Fruit fly (Drosophila melanogaster) whole organism, embryonic: ENCODE data around the gene CG10809.

ENCODE experiments used
- B-H1 ChIP-seq: fragments of 200-800 bp; sonication (Bioruptor generic); IDR thresholded peaks from 3 replicates; pipeline ENCODE4 v1.3.6; 2022; ENCODE audit warnings: missing biosample characterization, missing genetic modification characterization
- C15 ChIP-seq: fragments of 200-800 bp; sonication (Bioruptor generic); IDR thresholded peaks from 3 replicates; pipeline ENCODE4 v1.3.6; 2022; ENCODE audit warnings: missing biosample characterization, missing genetic modification characterization
- CG10565 ChIP-seq: fragments of 200-800 bp; sonication (Bioruptor generic); optimal IDR thresholded peaks from 3 replicates; lab custom pipeline; 2016; ENCODE audit warnings: missing biosample characterization, mild to moderate bottlenecking, missing genetic modification characterization
- CG11247 ChIP-seq: fragments of 200-800 bp; sonication (Bioruptor generic); IDR thresholded peaks from 2 replicates; pipeline ENCODE4 v1.3.6; 2022; ENCODE audit warnings: missing biosample characterization, missing genetic modification characterization
- CG11456 ChIP-seq: fragments of 200-800 bp; sonication (Bioruptor generic); IDR thresholded peaks from 3 replicates; pipeline ENCODE4 v1.3.6; 2022; ENCODE audit warnings: missing biosample characterization, missing genetic modification characterization
- CG11695 ChIP-seq: fragments of 200-800 bp; sonication (Bioruptor generic); IDR thresholded peaks from 3 replicates; pipeline ENCODE4 v1.3.6; 2022; ENCODE audit warnings: missing biosample characterization, missing genetic modification characterization
- CG12219 ChIP-seq: fragments of 200-800 bp; sonication (Bioruptor generic); optimal IDR thresholded peaks from 3 replicates; lab custom pipeline; 2018; ENCODE audit warnings: missing biosample characterization, mild to moderate bottlenecking, missing genetic modification characterization
- CG13624 ChIP-seq: fragments of 200-800 bp; sonication (Bioruptor generic); optimal IDR thresholded peaks from 2 replicates; lab custom pipeline; 2016; ENCODE audit warnings: missing biosample characterization, missing genetic modification characterization
- CG14860 ChIP-seq: fragments of 200-800 bp; sonication (Bioruptor generic); IDR thresholded peaks from 3 replicates; pipeline ENCODE4 v1.3.6; 2022; ENCODE audit warnings: missing biosample characterization, missing genetic modification characterization; ENCODE audit not compliant: partially characterized antibody
- CG17359 ChIP-seq: fragments of 200-800 bp; sonication (Bioruptor generic); optimal IDR thresholded peaks from 3 replicates; lab custom pipeline; 2018; ENCODE audit warnings: missing biosample characterization, mild to moderate bottlenecking, missing genetic modification characterization, moderate library complexity
- CG18011 ChIP-seq: fragments of 200-800 bp; sonication (Bioruptor generic); optimal IDR thresholded peaks from 2 replicates; lab custom pipeline; 2017; ENCODE audit warnings: missing biosample characterization, missing genetic modification characterization, mild to moderate bottlenecking, moderate library complexity, missing genotype
- CG18764 ChIP-seq: fragments of 200-800 bp; sonication (Bioruptor generic); optimal IDR thresholded peaks from 3 replicates; lab custom pipeline; 2016; ENCODE audit warnings: missing biosample characterization, missing genetic modification characterization
- CG30403 ChIP-seq: fragments of 200-800 bp; sonication (Bioruptor generic); optimal IDR thresholded peaks from 3 replicates; lab custom pipeline; 2016; ENCODE audit warnings: missing biosample characterization, missing genetic modification characterization
- CG33213 ChIP-seq: fragments of 200-800 bp; sonication (Bioruptor generic); optimal IDR thresholded peaks from 3 replicates; lab custom pipeline; 2016; ENCODE audit warnings: missing biosample characterization, missing genetic modification characterization
- CG6791 ChIP-seq: fragments of 200-800 bp; sonication (Bioruptor generic); IDR thresholded peaks from 3 replicates; pipeline ENCODE4 v1.3.6; 2022; ENCODE audit warnings: missing biosample characterization, missing genetic modification characterization; ENCODE audit not compliant: partially characterized antibody
- CG7556 ChIP-seq: fragments of 200-800 bp; sonication (Bioruptor generic); optimal IDR thresholded peaks from 2 replicates; lab custom pipeline; 2017; ENCODE audit warnings: missing biosample characterization, mild to moderate bottlenecking, missing genetic modification characterization
- CG8944 ChIP-seq: fragments of 200-800 bp; sonication (Bioruptor generic); optimal IDR thresholded peaks from 3 replicates; lab custom pipeline; 2016; ENCODE audit warnings: missing biosample characterization, missing genetic modification characterization
- CG9932 ChIP-seq: fragments of 200-800 bp; sonication (Bioruptor generic); IDR thresholded peaks from 2 replicates; pipeline ENCODE4 v1.3.6; 2022; ENCODE audit warnings: missing biosample characterization, missing genetic modification characterization
- Elba2 ChIP-seq: fragments of 200-800 bp; sonication (Bioruptor generic); optimal IDR thresholded peaks from 3 replicates; lab custom pipeline; 2016; ENCODE audit warnings: missing biosample characterization, missing genetic modification characterization
- Ets97D ChIP-seq: fragments of 200-800 bp; sonication (Bioruptor generic); optimal IDR thresholded peaks from 3 replicates; lab custom pipeline; 2016; ENCODE audit warnings: missing biosample characterization, missing genetic modification characterization
- Lhr ChIP-seq: fragments of 200-800 bp; sonication (Bioruptor generic); optimal IDR thresholded peaks from 3 replicates; lab custom pipeline; 2017; ENCODE audit warnings: mild to moderate bottlenecking, missing biosample characterization, missing genetic modification reagents, missing genetic modification characterization
- Mrtf ChIP-seq: fragments of 200-800 bp; sonication (Bioruptor generic); IDR thresholded peaks from 3 replicates; pipeline ENCODE4 v1.3.6; 2022; ENCODE audit warnings: missing biosample characterization, missing genetic modification characterization
- NC2β ChIP-seq: fragments of 200-800 bp; sonication (Bioruptor generic); optimal IDR thresholded peaks from 2 replicates; lab custom pipeline; 2016; ENCODE audit warnings: missing biosample characterization, missing genetic modification characterization
- Oli ChIP-seq: fragments of 200-800 bp; sonication (Bioruptor generic); optimal IDR thresholded peaks from 2 replicates; lab custom pipeline; 2018; ENCODE audit warnings: missing biosample characterization, mild to moderate bottlenecking, missing genetic modification characterization, moderate library complexity
- Optix ChIP-seq: fragments of 200-800 bp; sonication (Bioruptor generic); IDR thresholded peaks from 3 replicates; pipeline ENCODE4 v1.3.6; 2022; ENCODE audit warnings: missing biosample characterization, missing genetic modification characterization
- Rfx ChIP-seq: fragments of 200-800 bp; sonication (Bioruptor generic); IDR thresholded peaks from 2 replicates; pipeline ENCODE4 v1.3.6; 2022; ENCODE audit warnings: missing biosample characterization, missing genetic modification characterization
- Sox102F ChIP-seq: fragments of 200-800 bp; sonication (Bioruptor generic); optimal IDR thresholded peaks from 2 replicates; lab custom pipeline; 2018; ENCODE audit warnings: missing biosample characterization, mild to moderate bottlenecking, missing genetic modification characterization, moderate library complexity
- Sry-β ChIP-seq: fragments of 200-800 bp; sonication (Bioruptor generic); optimal IDR thresholded peaks from 2 replicates; lab custom pipeline; 2018; ENCODE audit warnings: missing biosample characterization, mild to moderate bottlenecking, missing genetic modification characterization, moderate library complexity
- Trl ChIP-seq, 3 experiments: fragments of >200 bp in 2 of 3; fragments of 200-800 bp in 1 of 3; sonication (Bioruptor generic) in 1 of 3; optimal IDR thresholded peaks; 2 replicates in 1 of 3; 3 replicates in 2 of 3; lab custom pipeline; 2016 to 2017; ENCODE audit warnings: missing biosample characterization in 1 of 3, missing genetic modification characterization in 1 of 3
- aop ChIP-seq: fragments of 200-800 bp; sonication (Bioruptor generic); IDR thresholded peaks from 2 replicates; pipeline ENCODE4 v1.3.6; 2022; ENCODE audit warnings: missing biosample characterization, missing genetic modification characterization
- bowl ChIP-seq: fragments of 200-800 bp; sonication (Bioruptor generic); IDR thresholded peaks from 2 replicates; pipeline ENCODE4 v1.3.6; 2022; ENCODE audit warnings: missing biosample characterization, missing genetic modification characterization
- cato ChIP-seq: fragments of 200-800 bp; sonication (Bioruptor generic); optimal IDR thresholded peaks from 2 replicates; lab custom pipeline; 2016; ENCODE audit warnings: missing biosample characterization, missing genetic modification characterization, borderline replicate concordance
- cg ChIP-seq: fragments of 200-800 bp; sonication (Bioruptor generic); optimal IDR thresholded peaks from 3 replicates; lab custom pipeline; 2019; ENCODE audit warnings: missing biosample characterization, mild to moderate bottlenecking, missing genetic modification characterization, moderate library complexity
- crc ChIP-seq: fragments of 200-800 bp; sonication (Bioruptor generic); optimal IDR thresholded peaks from 2 replicates; lab custom pipeline; 2016; ENCODE audit warnings: missing biosample characterization, missing genetic modification characterization
- dan ChIP-seq: fragments of 200-800 bp; sonication (Bioruptor generic); IDR thresholded peaks from 2 replicates; pipeline ENCODE4 v1.3.6; 2022; ENCODE audit warnings: missing biosample characterization, missing genetic modification characterization
- gce ChIP-seq: fragments of 200-800 bp; sonication (Bioruptor generic); IDR thresholded peaks from 3 replicates; pipeline ENCODE4 v1.3.6; 2022; ENCODE audit warnings: missing biosample characterization, missing genetic modification characterization
- jigr1 ChIP-seq: fragments of 200-800 bp; sonication (Bioruptor generic); IDR thresholded peaks from 3 replicates; pipeline ENCODE4 v1.3.6; 2022; ENCODE audit warnings: missing biosample characterization, missing genetic modification characterization
- jumu ChIP-seq: fragments of 200-800 bp; sonication (Bioruptor generic); optimal IDR thresholded peaks from 3 replicates; lab custom pipeline; 2016; ENCODE audit warnings: missing biosample characterization, missing genetic modification characterization
- klu ChIP-seq: fragments of 200-800 bp; sonication (Bioruptor generic); IDR thresholded peaks from 2 replicates; pipeline ENCODE4 v1.3.6; 2022; ENCODE audit warnings: missing biosample characterization, missing genetic modification characterization
- lab ChIP-seq: fragments of 200-800 bp; sonication (Bioruptor generic); optimal IDR thresholded peaks from 3 replicates; lab custom pipeline; 2017; ENCODE audit warnings: missing biosample characterization, missing genetic modification characterization, mild to moderate bottlenecking, moderate library complexity, missing genetic modification reagents
- nerfin-1 ChIP-seq: fragments of 200-800 bp; sonication (Bioruptor generic); optimal IDR thresholded peaks from 3 replicates; lab custom pipeline; 2019; ENCODE audit warnings: missing biosample characterization, mild to moderate bottlenecking, missing genetic modification characterization, moderate library complexity
- pan ChIP-seq, 4 experiments: fragments of >200 bp in 3 of 4; fragments of 200-800 bp in 1 of 4; sonication (Bioruptor generic) in 1 of 4; optimal IDR thresholded peaks in 3 of 4; IDR thresholded peaks in 1 of 4; 2 replicates each; pipeline versions ENCODE4 v1.3.6 to Lab custom; 2017 to 2022; ENCODE audit warnings: missing biosample characterization in 2 of 4, missing genetic modification characterization in 2 of 4, mixed read lengths in 1 of 4
- phol ChIP-seq: fragments of 200-800 bp; sonication (Bioruptor generic); optimal IDR thresholded peaks from 3 replicates; lab custom pipeline; 2018; ENCODE audit warnings: missing biosample characterization, mild to moderate bottlenecking, missing genetic modification characterization, moderate library complexity
- pros ChIP-seq: fragments of 200-800 bp; sonication (Bioruptor generic); optimal IDR thresholded peaks from 3 replicates; lab custom pipeline; 2019; ENCODE audit warnings: missing biosample characterization, mild to moderate bottlenecking, missing genetic modification characterization, moderate library complexity
- run ChIP-seq: fragments of 200-800 bp; sonication (Bioruptor generic); optimal IDR thresholded peaks from 3 replicates; lab custom pipeline; 2018; ENCODE audit warnings: missing biosample characterization, mild to moderate bottlenecking, missing genetic modification characterization
- ssp ChIP-seq: fragments of 200-800 bp; sonication (Bioruptor generic); IDR thresholded peaks from 2 replicates; pipeline ENCODE4 v1.3.6; 2022; ENCODE audit warnings: missing biosample characterization, missing genetic modification characterization
- stwl ChIP-seq: fragments of 200-800 bp; sonication (Bioruptor generic); optimal IDR thresholded peaks from 3 replicates; lab custom pipeline; 2018; ENCODE audit warnings: missing biosample characterization, mild to moderate bottlenecking, missing genetic modification characterization, moderate library complexity
- tup ChIP-seq: fragments of 200-800 bp; sonication (Bioruptor generic); optimal IDR thresholded peaks from 2 replicates; lab custom pipeline; 2016; ENCODE audit warnings: missing biosample characterization, mild to moderate bottlenecking, missing genetic modification characterization, moderate library complexity

CG10809 gene

dm6 chr3L:9856430-9857218, 3.1 kb downstream of the CG10809 start (continued):
- TF ChIP-seq jumu (GFP tag; lab: Kevin White, UChicago) (no peak), CG30403 (GFP tag; lab: Kevin White, UChicago) (peak; percentile 61), Oli (peak; percentile 82), bowl (no peak), Trl (optimal IDR thresholded peaks at IDR 0.05; lab: Kevin White, UChicago) (no peak), Trl (GFP tag; optimal IDR thresholded peaks at IDR 0.05; lab: Kevin White, UChicago) (no peak), C15 (no peak), CG7556 (GFP tag; lab: Kevin White, UChicago) (peak; percentile 17), aop (GFP tag; lab: Robert Waterston, UW) (no peak), CG11695 (peak; percentile 87), pan (optimal IDR thresholded peaks at IDR 0.05; lab: Kevin White, UChicago) (no peak), pan (GFP tag; optimal IDR thresholded peaks at IDR 0.05 in 1 of 2, IDR thresholded peaks at IDR 0.05 in 1 of 2) (peak in 1 of 2 experiments; percentile 87), lab (no peak), Ets97D (no peak), NC2β (no peak), Mrtf (GFP tag; lab: Robert Waterston, UW) (peak; percentile 72; the same call in 2 of the 3 replicates), ssp (GFP tag; lab: Robert Waterston, UW) (peak; percentile 74), phol (peak; percentile 92), CG10565 (GFP tag; lab: Kevin White, UChicago) (no peak), B-H1 (GFP tag; lab: Robert Waterston, UW) (peak; percentile 59; the same call in 2 of the 3 replicates), Elba2 (GFP tag; lab: Kevin White, UChicago) (no peak), Sry-β (GFP tag; lab: Kevin White, UChicago) (peak; percentile 22), CG12219 (GFP tag; lab: Kevin White, UChicago) (peak; percentile 56), tup (GFP tag; lab: Kevin White, UChicago) (peak; percentile 12), CG33213 (GFP tag; lab: Kevin White, UChicago) (no peak), nerfin-1 (peak; percentile 86), run (tag; lab: Kevin White, UChicago) (peak; percentile 60), cg (GFP tag; lab: Kevin White, UChicago) (no peak), CG13624 (GFP tag; lab: Kevin White, UChicago) (no peak), CG11247 (GFP tag; lab: Robert Waterston, UW) (peak; percentile 68; the same call in 1 of the 2 replicates), Sox102F (GFP tag; lab: Kevin White, UChicago) (peak; percentile 90), crc (no peak), CG18764 (GFP tag; lab: Kevin White, UChicago) (peak; percentile 47), dan (GFP tag; lab: Robert Waterston, UW) (no peak), CG14860 (GFP tag; lab: Robert Waterston, UW) (no peak), Optix (GFP tag; lab: Robert Waterston, UW) (peak; percentile 60; the same call in 2 of the 3 replicates), CG9932 (peak; percentile 52; the same call in 1 of the 2 replicates), gce (GFP tag; lab: Robert Waterston, UW) (peak; percentile 86), CG11456 (GFP tag; lab: Robert Waterston, UW) (0 out of 3 replicates have a peak, but pooled peaks have one; percentile 49), Lhr (peak; percentile 48), klu (GFP tag; lab: Robert Waterston, UW) (peak; percentile 41; the same call in 1 of the 2 replicates), CG17359 (tag; lab: Kevin White, UChicago) (peak; percentile 91), CG6791 (GFP tag; lab: Robert Waterston, UW) (no peak), pros (no peak), Rfx (peak; percentile 72), cato (peak; percentile 65), CG8944 (no peak), jigr1 (GFP tag; lab: Robert Waterston, UW) (0 out of 3 replicates have a peak, but pooled peaks have one; percentile 37), CG18011 (no peak), stwl (peak; percentile 38)
